Fruit fly (Drosophila melanogaster) whole organism, pupa: ENCODE results near the gene Iru.

Experiments used
- CG10348 ChIP-seq: fragments of 200-800 bp; sonication (Bioruptor generic); IDR thresholded peaks from 2 replicates; pipeline ENCODE4 v1.3.6; 2022; ENCODE audit warnings: missing biosample characterization, missing genetic modification characterization
- CG12605 ChIP-seq: fragments of 200-800 bp; sonication (Bioruptor generic); IDR thresholded peaks from 2 replicates; pipeline ENCODE4 v1.3.6; 2022; ENCODE audit warnings: missing biosample characterization, missing genetic modification characterization
- CG13204 ChIP-seq: fragments of 200-800 bp; sonication (Bioruptor generic); optimal IDR thresholded peaks from 2 replicates; lab custom pipeline; 2018; ENCODE audit warnings: missing biosample characterization, mild to moderate bottlenecking, missing genetic modification characterization, moderate library complexity
- CG32121 ChIP-seq: fragments of 200-800 bp; sonication (Bioruptor generic); IDR thresholded peaks from 2 replicates; pipeline ENCODE4 v1.3.6; 2022; ENCODE audit warnings: missing biosample characterization, missing genetic modification characterization
- CG34367 ChIP-seq: fragments of 200-800 bp; sonication (Bioruptor generic); optimal IDR thresholded peaks from 2 replicates; lab custom pipeline; 2018; ENCODE audit warnings: missing biosample characterization, mild to moderate bottlenecking, missing genetic modification characterization
- CG4496 ChIP-seq: fragments of 200-800 bp; sonication (Bioruptor generic); IDR thresholded peaks from 3 replicates; pipeline ENCODE4 v1.3.6; 2022; ENCODE audit warnings: missing biosample characterization, missing genetic modification characterization
- CG8159 ChIP-seq: fragments of 200-800 bp; sonication (Bioruptor generic); optimal IDR thresholded peaks from 3 replicates; lab custom pipeline; 2018; ENCODE audit warnings: missing biosample characterization, mild to moderate bottlenecking, missing genetic modification characterization, moderate library complexity
- CG8301 ChIP-seq: fragments of 200-800 bp; sonication (Bioruptor generic); optimal IDR thresholded peaks from 2 replicates; lab custom pipeline; 2018; ENCODE audit warnings: missing biosample characterization, mild to moderate bottlenecking, missing genetic modification characterization
- CG9948 ChIP-seq: fragments of 200-800 bp; sonication (Bioruptor generic); optimal IDR thresholded peaks from 2 replicates; lab custom pipeline; 2018; ENCODE audit warnings: missing biosample characterization, mild to moderate bottlenecking, missing genetic modification characterization, moderate library complexity
- D1 ChIP-seq: fragments of 200-800 bp; sonication (Bioruptor generic); optimal IDR thresholded peaks from 2 replicates; lab custom pipeline; 2018; ENCODE audit warnings: missing biosample characterization, mild to moderate bottlenecking, missing genetic modification characterization, moderate library complexity
- EcR ChIP-seq: fragments of 200-800 bp; sonication (Bioruptor generic); optimal IDR thresholded peaks from 3 replicates; lab custom pipeline; 2019; ENCODE audit warnings: missing biosample characterization, missing genetic modification characterization, mild to moderate bottlenecking, moderate library complexity, missing genetic modification reagents
- Ets98B ChIP-seq: fragments of 200-800 bp; sonication (Bioruptor generic); IDR thresholded peaks from 2 replicates; pipeline ENCODE4 v1.3.6; 2022; ENCODE audit warnings: missing biosample characterization, missing genetic modification characterization
- Snoo ChIP-seq: fragments of 200-800 bp; sonication (Bioruptor generic); optimal IDR thresholded peaks from 3 replicates; lab custom pipeline; 2017; ENCODE audit warnings: missing biosample characterization, mild to moderate bottlenecking, missing genetic modification characterization, inconsistent platforms
- fd96Ca ChIP-seq: fragments of 200-800 bp; sonication (Bioruptor generic); IDR thresholded peaks from 3 replicates; pipeline ENCODE4 v1.3.6; 2022; ENCODE audit warnings: missing biosample characterization, missing genetic modification characterization

DNA sequence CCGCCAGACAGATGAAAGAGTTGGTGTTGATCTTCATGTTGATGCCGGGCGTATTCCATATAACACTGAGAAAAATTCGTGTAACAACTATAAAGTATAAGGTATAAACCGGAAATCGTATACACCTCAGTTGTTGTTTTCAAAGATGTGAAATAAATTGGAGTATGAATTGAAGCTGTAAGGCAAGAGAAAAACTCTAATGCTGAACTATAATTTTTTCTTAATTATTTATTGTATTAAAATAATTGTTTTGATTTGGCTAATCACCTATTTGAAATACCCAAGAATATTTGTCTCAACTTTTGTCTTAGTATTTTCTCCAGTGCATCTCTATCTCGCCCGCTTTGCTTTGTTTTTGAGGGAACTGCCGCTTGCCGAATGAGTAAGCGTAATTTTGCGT, 45.9 kb upstream of the Iru start:
- TF ChIP-seq CG12605 (no peak), D1 (tag; lab: Kevin White, UChicago) (no peak), CG13204 (no peak), fd96Ca (GFP tag; lab: Robert Waterston, UW) (no peak), CG4496 (GFP tag; lab: Robert Waterston, UW) (no peak), CG8301 (tag; lab: Kevin White, UChicago) (peak; percentile 53), CG8159 (tag; lab: Kevin White, UChicago) (no peak), EcR (GFP tag; lab: Kevin White, UChicago) (no peak), CG10348 (GFP tag; lab: Robert Waterston, UW) (no peak), CG9948 (tag; lab: Kevin White, UChicago) (no peak), CG34367 (no peak), Snoo (tag; lab: Kevin White, UChicago) (no peak), CG32121 (GFP tag; lab: Robert Waterston, UW) (peak; percentile 53; the same call in 1 of the 2 replicates), Ets98B (GFP tag; lab: Robert Waterston, UW) (no peak)
